Worm (Caenorhabditis elegans) whole organism, dauer: ENCODE data around the gene dre-1.

Source experiments
- unc-62 ChIP-seq: sonication (generic microtip); optimal IDR thresholded peaks from 2 replicates; lab custom pipeline; 2017; ENCODE audit warnings: missing biosample characterization, missing genetic modification reagents, missing genetic modification characterization

dre-1 gene

ce11 chrV:6495353-6495752 is 50.9 kb downstream of the dre-1 start:
- TF ChIP-seq unc-62 (GFP tag; lab: Kevin White, UChicago): no peak

ce11 chrV:6493821-6494220 is 52.5 kb downstream of the dre-1 start, which contains the start of gene cpt-6:
cpt-6 (minus strand) TSS chrV:6493921.
- TF ChIP-seq unc-62 (GFP tag; lab: Kevin White, UChicago): no peak

- TF ChIP-seq unc-62 (GFP tag; lab: Kevin White, UChicago): no peak
These were observed 53.8 kb downstream of the dre-1 start for ce11 chrV:6492497-6492896.

- no peak for TF ChIP-seq unc-62 (GFP tag; lab: Kevin White, UChicago)
These were observed 57.5 kb downstream of the dre-1 start, which contains the start of gene lec-10 for ce11 chrV:6488849-6489248. lec-10 (minus strand) TSS chrV:6489120.

ce11 chrV:6487878-6488277 is 58.4 kb downstream of the dre-1 start:
- no peak for TF ChIP-seq unc-62 (GFP tag; lab: Kevin White, UChicago)

ce11 chrV:6485109-6485508 is 61.2 kb downstream of the dre-1 start:
- TF ChIP-seq unc-62 (GFP tag; lab: Kevin White, UChicago): no peak
